Worm (Caenorhabditis elegans): Measurements from ENCODE around the gene rabr-1.

The rabr-1 gene

DNA sequence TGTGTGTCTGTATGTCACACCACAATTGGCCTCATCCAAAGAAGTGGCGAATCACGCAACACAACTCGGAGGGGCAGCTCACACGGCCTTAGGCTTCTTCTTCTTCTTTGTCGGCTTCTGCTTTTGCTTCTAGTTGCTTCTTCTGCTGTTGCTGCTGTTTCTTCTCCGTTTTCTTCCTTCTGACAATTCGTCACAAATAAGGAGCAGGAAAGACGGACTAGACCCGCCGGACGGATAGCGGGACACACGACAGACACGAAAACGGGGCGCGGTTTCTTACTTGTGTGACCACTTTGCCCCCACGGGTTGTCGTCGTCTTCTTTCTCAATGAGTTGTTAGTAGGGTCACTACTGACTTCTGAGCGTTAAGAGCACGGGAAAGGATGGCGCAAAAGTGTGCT lies 39.8 kb upstream of the rabr-1 start:
- TF ChIP-seq pha-4 (GFP tag; IDR thresholded peaks at IDR 0.05) = no peak
- TF ChIP-seq pha-4 (tag; optimal IDR thresholded peaks at IDR 0.05) = no peak
- TF ChIP-seq aha-1 (tag) = peak; percentile 77
- peak; percentile 11 for TF ChIP-seq hlh-30 (tag; optimal IDR thresholded peaks at IDR 0.05; ENCODE audit: insufficient read depth)

DNA sequence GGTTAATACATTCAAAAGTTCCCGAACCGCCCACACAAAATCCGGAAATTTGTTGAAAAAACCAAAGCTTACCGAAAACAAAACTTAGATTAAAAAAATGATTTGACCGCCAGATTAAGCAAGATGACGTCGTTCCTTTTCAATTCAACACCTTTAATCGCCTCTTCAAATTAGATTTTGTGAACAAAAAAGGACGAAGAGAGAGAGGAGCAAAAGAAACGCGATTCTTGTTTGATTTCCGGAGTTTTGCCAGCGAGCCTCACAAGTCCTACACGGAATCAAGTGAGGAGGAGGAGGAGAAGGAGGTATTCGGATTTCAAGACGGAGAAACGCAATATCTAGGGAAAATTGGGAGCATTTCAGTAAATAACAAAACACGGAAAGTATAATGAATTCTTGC lies 38.5 kb upstream of the rabr-1 start:
- no peak for TF ChIP-seq F44E2.7 (GFP tag; IDR thresholded peaks at IDR 0.05)
- TF ChIP-seq aha-1 (tag) = peak; percentile 14
- TF ChIP-seq php-3 (GFP tag; IDR thresholded peaks at IDR 0.05) = no peak
- TF ChIP-seq vab-7 (GFP tag; IDR thresholded peaks at IDR 0.05) = no peak
- no peak for TF ChIP-seq daf-16 (GFP tag; optimal IDR thresholded peaks at IDR 0.05)
- TF ChIP-seq daf-16 (tag; optimal IDR thresholded peaks at IDR 0.05) = no peak
- no peak for TF ChIP-seq R02D3.7 (tag; optimal IDR thresholded peaks at IDR 0.05)
- TF ChIP-seq nhr-77 (tag; optimal IDR thresholded peaks at IDR 0.05) = no peak
- no peak for TF ChIP-seq T20F7.1 (GFP tag; optimal IDR thresholded peaks at IDR 0.05)
- TF ChIP-seq fkh-10 (GFP tag; optimal IDR thresholded peaks at IDR 0.05) = peak; percentile 83

DNA sequence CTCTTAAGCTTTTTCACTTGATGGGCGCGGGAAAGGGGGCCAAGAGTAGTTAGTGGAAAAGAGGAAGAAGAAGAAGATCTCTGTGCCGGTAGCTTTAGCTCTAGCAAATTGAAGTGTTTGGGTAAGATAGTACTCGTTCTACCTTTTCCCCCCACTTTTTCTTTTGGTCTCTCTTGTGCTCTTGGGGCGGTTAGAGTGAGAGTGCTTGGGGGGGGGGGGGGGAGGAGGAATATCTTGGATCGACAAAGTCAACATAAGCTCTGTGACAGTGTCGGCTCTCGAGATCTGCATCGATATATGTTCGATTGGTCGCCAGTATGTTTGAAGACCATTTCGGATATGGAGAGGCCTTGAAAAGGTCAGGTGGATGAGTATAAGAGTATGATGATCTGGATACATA lies 36.2 kb upstream of the rabr-1 start, which contains the start of gene fox-1:
fox-1 (minus strand) TSS at position 101 of the 400 bp plus-strand sequence.
- TF ChIP-seq ama-1 (optimal IDR thresholded peaks at IDR 0.05) = no peak
- no peak for TF ChIP-seq F37D6.2 (tag; optimal IDR thresholded peaks at IDR 0.05)
- no peak for TF ChIP-seq dmd-6 (GFP tag; IDR thresholded peaks at IDR 0.05)
- TF ChIP-seq dve-1 (tag; optimal IDR thresholded peaks at IDR 0.05; ENCODE audit: insufficient read depth) = no peak
- TF ChIP-seq ZK337.2 (GFP tag; IDR thresholded peaks at IDR 0.05) = no peak

DNA sequence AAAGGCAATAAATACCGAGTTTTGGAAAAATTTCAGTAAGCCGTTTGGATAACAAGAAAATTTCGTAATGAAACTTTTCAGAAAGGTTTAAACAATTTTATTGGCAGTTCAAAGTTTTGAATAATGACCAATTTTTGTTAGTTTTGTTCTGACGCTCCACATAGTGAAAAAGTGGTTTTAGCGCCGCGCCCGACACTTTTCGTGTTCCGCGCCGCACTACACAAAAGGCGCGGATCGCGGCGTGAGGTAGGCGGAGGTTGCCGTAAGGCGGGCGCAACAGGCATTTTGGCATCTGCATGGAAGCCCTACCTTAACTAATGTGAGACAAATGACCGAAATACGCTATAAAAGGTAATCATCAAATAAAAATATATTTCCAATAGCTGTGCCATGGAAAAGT lies 34.2 kb upstream of the rabr-1 start:
- TF ChIP-seq lin-15B (tag; optimal IDR thresholded peaks at IDR 0.05) = no peak

DNA sequence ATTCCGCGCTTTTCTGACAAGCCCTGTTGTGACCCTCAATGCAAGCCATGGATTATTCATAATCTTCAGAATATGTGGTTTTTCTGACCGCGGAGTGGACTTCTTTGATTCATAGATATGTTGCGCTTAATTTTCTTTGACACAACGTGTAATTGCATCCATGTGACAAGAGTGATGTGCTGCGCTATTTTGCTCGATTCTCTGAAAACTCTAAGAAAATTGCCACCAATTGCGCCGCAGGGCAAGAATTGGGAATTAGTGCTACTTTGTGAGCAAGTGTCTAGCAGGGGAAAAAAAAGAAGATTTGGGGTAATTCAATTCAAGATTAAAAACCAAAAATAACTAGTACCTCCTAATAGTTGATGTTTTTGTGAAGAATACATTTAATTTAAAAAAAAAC lies 31.9 kb upstream of the rabr-1 start:
- TF ChIP-seq cey-2 (tag; optimal IDR thresholded peaks at IDR 0.05; ENCODE audit: borderline replicate concordance, insufficient read depth) = no peak
- TF ChIP-seq ctbp-1 (GFP tag; IDR thresholded peaks at IDR 0.05) = 0 out of 2 replicates have a peak, but pooled peaks have one; percentile 29

DNA sequence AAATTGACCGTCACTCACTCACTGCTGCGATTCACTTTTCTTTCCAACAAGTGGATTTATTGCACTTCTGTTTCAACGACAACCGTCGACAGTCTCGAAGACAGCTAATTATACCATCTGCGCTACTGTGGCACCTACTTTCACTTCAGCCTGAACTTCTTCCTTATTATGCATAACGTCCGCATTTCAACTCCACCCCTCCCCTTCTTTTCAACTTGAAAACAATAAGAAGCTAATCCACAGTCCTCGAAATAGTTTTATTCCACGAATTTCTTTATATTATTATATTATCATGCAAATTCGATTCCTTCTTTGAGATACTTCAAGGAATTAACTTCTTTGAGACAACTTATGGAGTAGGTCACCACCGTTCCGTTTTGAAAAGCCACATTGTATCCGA lies 24.7 kb upstream of the rabr-1 start, which contains the start of gene R04B3.1:
R04B3.1 (minus strand) TSS at position 101 of the 400 bp plus-strand sequence.
- TF ChIP-seq nhr-41 (GFP tag; IDR thresholded peaks at IDR 0.05) (no peak), unc-62 (GFP tag; optimal IDR thresholded peaks at IDR 0.05 in 1 of 2) (no peak), unc-62 (tag; optimal IDR thresholded peaks at IDR 0.05) (no peak), hmg-1.1 (GFP tag; IDR thresholded peaks at IDR 0.05) (no peak), fkh-10 (GFP tag; optimal IDR thresholded peaks at IDR 0.05) (no peak), spr-1 (tag; optimal IDR thresholded peaks at IDR 0.05) (no peak), ces-1 (GFP tag; optimal IDR thresholded peaks at IDR 0.05) (no peak), daf-8 (GFP tag; IDR thresholded peaks at IDR 0.05) (no peak), egl-27 (tag; optimal IDR thresholded peaks at IDR 0.05) (no peak), nhr-10 (tag; optimal IDR thresholded peaks at IDR 0.05) (no peak), tag-97 (GFP tag; IDR thresholded peaks at IDR 0.05) (no peak), dmd-8 (GFP tag; IDR thresholded peaks at IDR 0.05) (no peak), ZK546.5 (tag; optimal IDR thresholded peaks at IDR 0.05) (no peak), F37D6.2 (tag; optimal IDR thresholded peaks at IDR 0.05) (no peak), nhr-237 (tag; optimal IDR thresholded peaks at IDR 0.05) (no peak), madf-9 (GFP tag; conservative IDR thresholded peaks at IDR 0.05) (no peak), nhr-25 (tag; optimal IDR thresholded peaks at IDR 0.05; ENCODE audit: borderline replicate concordance, insufficient read depth) (no peak), zfp-2 (tag; optimal IDR thresholded peaks at IDR 0.05) (no peak), pqm-1 (tag; optimal IDR thresholded peaks at IDR 0.05) (no peak), ama-1 (optimal IDR thresholded peaks at IDR 0.05) (no peak), hlh-30 (tag; optimal IDR thresholded peaks at IDR 0.05; ENCODE audit: insufficient read depth) (no peak)
